Worm (Caenorhabditis elegans) whole organism, L4 larva: ENCODE data around the gene rps-25.
A peak's percentile ranks its signal among the peaks of the same experiment; 100 is the strongest.

Experiments used
- F26F4.8 ChIP-seq: fragments of 200-800 bp; sonication (Bioruptor generic); conservative IDR thresholded peaks from 2 replicates; pipeline ENCODE4 v1.3.6; 2022; ENCODE audit warnings: missing genetic modification characterization, missing compliant biosample characterization
- T20F7.1 ChIP-seq: fragments of 200-800 bp; sonication (Bioruptor generic); optimal IDR thresholded peaks from 2 replicates; lab custom pipeline; 2018; ENCODE audit warnings: mild to moderate bottlenecking, missing genetic modification characterization, missing compliant biosample characterization
- T26A8.4 ChIP-seq: fragments of 200-800 bp; sonication (Bioruptor generic); IDR thresholded peaks from 2 replicates; pipeline ENCODE4 v1.3.6; 2022; ENCODE audit warnings: missing genetic modification characterization, missing compliant biosample characterization
- Y48G9A.11 ChIP-seq: fragments of 200-800 bp; sonication (Bioruptor generic); IDR thresholded peaks from 2 replicates; pipeline ENCODE4 v1.3.6; 2022; ENCODE audit warnings: missing genetic modification reagents, missing genetic modification characterization, missing compliant biosample characterization
- aha-1 ChIP-seq: fragments of 150-350 bp; peaks from one replicate; lab custom pipeline; 2014; ENCODE audit warnings: missing biosample characterization, missing genetic modification characterization
- aly-2 ChIP-seq: sonication (generic microtip); optimal IDR thresholded peaks from 2 replicates; lab custom pipeline; 2018; ENCODE audit warnings: missing biosample characterization, missing genetic modification characterization
- ceh-32 ChIP-seq: sonication (generic microtip); optimal IDR thresholded peaks from 2 replicates; lab custom pipeline; 2016; ENCODE audit warnings: mild to moderate bottlenecking, missing genetic modification characterization, missing compliant biosample characterization; ENCODE audit not compliant: poor library complexity
- ctbp-1 ChIP-seq: fragments of 200-800 bp; sonication (Bioruptor generic); IDR thresholded peaks from 2 replicates; pipeline ENCODE4 v1.3.6; 2022; ENCODE audit warnings: missing genetic modification reagents, missing genetic modification characterization, missing compliant biosample characterization
- daf-16 ChIP-seq, 3 experiments: sonication (generic microtip); optimal IDR thresholded peaks; 2 replicates each; lab custom pipeline; 2016 to 2017; ENCODE audit warnings: missing genetic modification characterization in 3 of 3, missing genetic modification reagents in 3 of 3, mild to moderate bottlenecking in 2 of 3, missing compliant biosample characterization in 2 of 3, missing biosample characterization in 1 of 3, moderate library complexity in 1 of 3
- dmd-6 ChIP-seq: fragments of 200-800 bp; sonication (Bioruptor generic); IDR thresholded peaks from 2 replicates; pipeline ENCODE4 v1.3.6; 2022; ENCODE audit warnings: missing genetic modification reagents, missing genetic modification characterization, missing compliant biosample characterization
- hif-1 ChIP-seq, 2 experiments: sonication (generic microtip); optimal IDR thresholded peaks; 2 replicates each; lab custom pipeline; 2016 to 2017; ENCODE audit warnings: missing compliant biosample characterization in 2 of 2, missing genetic modification characterization in 2 of 2, missing genetic modification reagents in 2 of 2, missing genotype in 2 of 2, mild to moderate bottlenecking in 1 of 2
- hlh-11 ChIP-seq: fragments of 200-800 bp; sonication (Bioruptor generic); optimal IDR thresholded peaks from 2 replicates; lab custom pipeline; 2018; ENCODE audit warnings: mild to moderate bottlenecking, missing genetic modification characterization, missing compliant biosample characterization
- hmg-1.1 ChIP-seq: fragments of 200-800 bp; sonication (Bioruptor generic); IDR thresholded peaks from 2 replicates; pipeline ENCODE4 v1.3.6; 2022; ENCODE audit warnings: missing genetic modification reagents, missing genetic modification characterization, missing compliant biosample characterization
- lim-7 ChIP-seq: fragments of 200-800 bp; sonication (Bioruptor generic); IDR thresholded peaks from 2 replicates; pipeline ENCODE4 v1.3.6; 2022; ENCODE audit warnings: missing genetic modification characterization, missing compliant biosample characterization
- lin-1 ChIP-seq: fragments of 200-800 bp; sonication (Bioruptor generic); IDR thresholded peaks from 2 replicates; pipeline ENCODE4 v1.3.6; 2022; ENCODE audit warnings: missing genetic modification reagents, missing genetic modification characterization, missing compliant biosample characterization
- lin-29 ChIP-seq: fragments of 200-800 bp; sonication (Bioruptor generic); IDR thresholded peaks from 2 replicates; pipeline ENCODE4 v1.3.6; 2022; ENCODE audit warnings: missing genetic modification reagents, missing genetic modification characterization, missing compliant biosample characterization
- madf-9 ChIP-seq: fragments of 200-800 bp; sonication (Bioruptor generic); conservative IDR thresholded peaks from 2 replicates; pipeline ENCODE4 v1.3.6; 2022; ENCODE audit warnings: missing genetic modification reagents, missing genetic modification characterization, missing compliant biosample characterization
- mdl-1 ChIP-seq, 2 experiments: fragments of 150-350 bp in 1 of 2; sonication (generic microtip) in 1 of 2; optimal IDR thresholded peaks; 2 replicates each; lab custom pipeline; 2014 to 2017; ENCODE audit warnings: missing biosample characterization in 2 of 2, missing genetic modification characterization in 2 of 2
- mdt-29 ChIP-seq: fragments of 200-800 bp; sonication (Bioruptor generic); IDR thresholded peaks from 2 replicates; pipeline ENCODE4 v1.3.6; 2022; ENCODE audit warnings: missing genetic modification reagents, missing genetic modification characterization, missing compliant biosample characterization
- mep-1 ChIP-seq: fragments of 150-350 bp; sonication (generic microtip); optimal IDR thresholded peaks from 3 replicates; lab custom pipeline; 2014; ENCODE audit warnings: missing biosample characterization, missing genetic modification characterization
- mxl-3 ChIP-seq: fragments of 200-800 bp; sonication (Bioruptor generic); optimal IDR thresholded peaks from 2 replicates; lab custom pipeline; 2018; ENCODE audit warnings: mild to moderate bottlenecking, missing genetic modification characterization, missing compliant biosample characterization
- nhr-10 ChIP-seq: fragments of 150-350 bp; optimal IDR thresholded peaks from 2 replicates; lab custom pipeline; 2014; ENCODE audit warnings: missing biosample characterization, missing genetic modification characterization
- nhr-102 ChIP-seq: sonication (generic microtip); optimal IDR thresholded peaks from 2 replicates; lab custom pipeline; 2016; ENCODE audit warnings: mild to moderate bottlenecking, missing genetic modification characterization, moderate library complexity, missing compliant biosample characterization
- nhr-25 ChIP-seq: sonication (generic microtip); optimal IDR thresholded peaks from 2 replicates; lab custom pipeline; 2017; ENCODE audit warnings: missing genetic modification characterization, mild to moderate bottlenecking, missing compliant biosample characterization, antibody characterized with exemption, moderate library complexity, borderline replicate concordance; ENCODE audit not compliant: insufficient read depth
- nhr-28 ChIP-seq: fragments of 150-350 bp; optimal IDR thresholded peaks from 2 replicates; lab custom pipeline; 2014; ENCODE audit warnings: missing biosample characterization, missing genetic modification characterization
- nhr-41 ChIP-seq: fragments of 200-800 bp; sonication (Bioruptor generic); IDR thresholded peaks from 2 replicates; pipeline ENCODE4 v1.3.6; 2022; ENCODE audit warnings: missing genetic modification reagents, missing genetic modification characterization, missing compliant biosample characterization
- nhr-42 ChIP-seq: fragments of 200-800 bp; sonication (Bioruptor generic); IDR thresholded peaks from 2 replicates; pipeline ENCODE4 v1.3.6; 2022; ENCODE audit warnings: missing genetic modification characterization, missing compliant biosample characterization
- nhr-48 ChIP-seq: sonication (generic microtip); optimal IDR thresholded peaks from 2 replicates; lab custom pipeline; 2016; ENCODE audit warnings: mild to moderate bottlenecking, missing genetic modification characterization, missing compliant biosample characterization
- nhr-77 ChIP-seq: fragments of 150-350 bp; optimal IDR thresholded peaks from 2 replicates; lab custom pipeline; 2014; ENCODE audit warnings: missing biosample characterization, missing genetic modification characterization
- set-16 ChIP-seq: fragments of 200-800 bp; sonication (Bioruptor generic); IDR thresholded peaks from 2 replicates; pipeline ENCODE4 v1.3.6; 2022; ENCODE audit warnings: missing genetic modification reagents, missing genetic modification characterization, missing compliant biosample characterization
- skn-1 ChIP-seq: fragments of 150-350 bp; optimal IDR thresholded peaks from 2 replicates; lab custom pipeline; 2014; ENCODE audit warnings: missing biosample characterization, missing genetic modification characterization
- zfp-3 ChIP-seq: fragments of 200-800 bp; sonication (Bioruptor generic); conservative IDR thresholded peaks from 2 replicates; pipeline ENCODE4 v1.3.6; 2022; ENCODE audit warnings: missing genetic modification reagents, missing genetic modification characterization, missing compliant biosample characterization
- zip-11 ChIP-seq: fragments of 200-800 bp; sonication (Bioruptor generic); IDR thresholded peaks from 2 replicates; pipeline ENCODE4 v1.3.6; 2022; ENCODE audit warnings: missing genetic modification characterization, missing compliant biosample characterization
- zip-2 ChIP-seq: fragments of 150-350 bp; optimal IDR thresholded peaks from 2 replicates; lab custom pipeline; 2014; ENCODE audit warnings: missing biosample characterization, missing genetic modification characterization

Gene rps-25

ce11 chrIV:5990503-5990902 is 43.1 kb upstream of the rps-25 start:
- no peak for TF ChIP-seq aly-2 (tag; lab: Kevin White, UChicago)

ce11 chrIV:5986829-5987228 is 39.4 kb upstream of the rps-25 start:
- TF ChIP-seq nhr-77 (tag; lab: Kevin White, UChicago), result no peak
- no peak for TF ChIP-seq F26F4.8 (GFP tag; lab: Robert Waterston, UW)
- no peak for TF ChIP-seq hmg-1.1
- TF ChIP-seq nhr-102 (tag; lab: Kevin White, UChicago), result no peak
- peak in 1 of 2 experiments; percentile 34 for TF ChIP-seq hif-1 (tag; optimal IDR thresholded peaks at IDR 0.05; lab: Kevin White, UChicago)
- no peak for TF ChIP-seq nhr-48
- TF ChIP-seq hlh-11 (tag; lab: Kevin White, UChicago), result peak; percentile 37
- 0 out of 2 replicates have a peak, but pooled peaks have one; percentile 34 for TF ChIP-seq T26A8.4 (GFP tag; lab: Robert Waterston, UW)
- no peak for TF ChIP-seq nhr-28 (tag; lab: Kevin White, UChicago)
- TF ChIP-seq mdl-1 (tag; optimal IDR thresholded peaks at IDR 0.05; lab: Kevin White, UChicago), result no peak
- 0 out of 2 replicates have a peak, but pooled peaks have one; percentile 11 for TF ChIP-seq zfp-3 (GFP tag; lab: Robert Waterston, UW)
- no peak for TF ChIP-seq lin-29 (GFP tag; lab: Robert Waterston, UW)
- no peak for TF ChIP-seq T20F7.1
- TF ChIP-seq skn-1 (tag; lab: Kevin White, UChicago), result no peak

- no peak for TF ChIP-seq T20F7.1
- TF ChIP-seq set-16, result peak; percentile 79
Measured at ce11 chrIV:5985823-5986222, 38.4 kb upstream of the rps-25 start.

DNA sequence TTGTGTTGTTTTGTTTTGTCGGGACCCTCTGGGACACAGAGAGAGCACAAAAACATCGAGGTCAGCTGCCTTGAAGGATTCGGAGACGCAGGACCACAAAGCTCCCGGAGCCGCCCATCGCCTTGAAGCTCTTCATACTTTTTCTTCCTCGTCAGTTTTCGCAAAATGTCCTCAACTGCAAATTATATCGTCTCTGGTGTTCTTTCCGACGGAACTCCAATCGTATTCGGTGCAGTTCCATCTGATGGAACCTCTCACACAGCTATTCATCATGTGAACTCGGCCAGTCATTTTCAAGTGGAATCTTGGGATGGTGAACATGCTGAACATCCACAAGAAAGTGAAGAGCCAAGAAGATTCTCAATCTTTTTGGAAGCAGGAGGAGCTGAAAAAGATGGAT is 38.0 kb upstream of the rps-25 start:
- peak in 1 of 2 experiments; percentile 52 for TF ChIP-seq daf-16 (GFP tag; optimal IDR thresholded peaks at IDR 0.05; lab: Kevin White, UChicago)
- TF ChIP-seq daf-16 (tag; optimal IDR thresholded peaks at IDR 0.05; lab: Kevin White, UChicago), result no peak
- TF ChIP-seq aha-1 (tag; lab: Kevin White, UChicago), result peak; percentile 86
- no peak for TF ChIP-seq nhr-10 (tag; lab: Kevin White, UChicago)
- TF ChIP-seq zip-11, result no peak
- TF ChIP-seq aly-2 (tag; lab: Kevin White, UChicago), result peak; percentile 68
- TF ChIP-seq, all 104 proteins: peak for 3

DNA sequence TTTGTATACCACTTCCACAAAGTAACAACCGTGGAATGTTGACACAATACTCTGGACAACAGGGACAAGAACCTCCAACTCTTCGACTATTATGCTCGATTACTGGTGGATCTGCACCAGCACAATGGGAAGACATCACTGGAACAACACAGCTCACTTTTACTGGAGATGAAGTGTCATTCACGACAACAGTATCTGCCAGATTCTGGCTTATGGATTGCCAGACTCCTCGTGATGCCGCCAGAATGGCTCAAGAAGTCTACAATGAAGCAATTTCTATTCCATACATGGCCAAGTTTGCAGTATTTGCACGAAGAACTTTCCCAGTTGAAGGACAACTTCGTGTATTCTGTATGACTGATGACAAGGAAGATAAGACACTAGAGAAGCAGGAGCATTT is 35.8 kb upstream of the rps-25 start:
- TF ChIP-seq lim-7 (GFP tag; lab: Robert Waterston, UW), result no peak
- no peak for TF ChIP-seq ceh-32
- no peak for TF ChIP-seq zip-2 (tag; lab: Kevin White, UChicago)
- no peak for TF ChIP-seq Y48G9A.11 (GFP tag; lab: Robert Waterston, UW)
- TF ChIP-seq hmg-1.1, result no peak
- TF ChIP-seq aha-1 (tag; lab: Kevin White, UChicago), result peak; percentile 59
- no peak for TF ChIP-seq nhr-10 (tag; lab: Kevin White, UChicago)
- TF ChIP-seq, all 104 proteins: peak for 1

DNA sequence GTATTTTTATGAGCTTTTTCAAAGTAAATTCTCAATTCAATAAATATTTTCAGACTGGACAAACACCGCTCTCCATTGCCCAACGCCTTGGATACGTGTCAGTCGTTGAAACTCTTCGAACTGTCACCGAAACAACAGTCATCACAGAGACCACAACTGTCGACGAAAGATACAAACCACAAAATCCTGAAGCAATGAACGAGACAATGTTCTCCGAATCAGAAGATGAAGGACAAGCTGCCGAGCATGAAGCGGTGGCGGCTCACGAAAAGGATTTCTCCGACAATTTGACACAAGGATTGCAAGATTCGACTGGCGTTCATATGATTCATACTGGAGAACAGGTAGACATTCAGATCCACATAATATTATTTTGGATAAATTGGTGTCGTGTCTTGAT is 32.4 kb upstream of the rps-25 start:
- TF ChIP-seq nhr-25, result no peak
- TF ChIP-seq mdt-29 (GFP tag; lab: Robert Waterston, UW), result no peak
- no peak for TF ChIP-seq zip-11
- TF ChIP-seq lin-1, result no peak
- no peak for TF ChIP-seq nhr-41

- TF ChIP-seq nhr-42 (GFP tag; lab: Robert Waterston, UW) (no peak), dmd-6 (GFP tag; lab: Robert Waterston, UW) (no peak), mdl-1 (tag; optimal IDR thresholded peaks at IDR 0.05; lab: Kevin White, UChicago) (peak in 1 of 2 experiments; percentile 12), ctbp-1 (GFP tag; lab: Robert Waterston, UW) (0 out of 2 replicates have a peak, but pooled peaks have one; percentile 33), madf-9 (no peak), mep-1 (tag; lab: Kevin White, UChicago) (peak; percentile 2), mxl-3 (no peak)
Measured at ce11 chrIV:5977276-5977675, 29.9 kb upstream of the rps-25 start.
